Fruit fly (Drosophila melanogaster): ENCODE data around the gene Hsc70-2.
A peak's percentile ranks its signal among the peaks of the same experiment; 100 is the strongest.

Hsc70-2 gene

DNA sequence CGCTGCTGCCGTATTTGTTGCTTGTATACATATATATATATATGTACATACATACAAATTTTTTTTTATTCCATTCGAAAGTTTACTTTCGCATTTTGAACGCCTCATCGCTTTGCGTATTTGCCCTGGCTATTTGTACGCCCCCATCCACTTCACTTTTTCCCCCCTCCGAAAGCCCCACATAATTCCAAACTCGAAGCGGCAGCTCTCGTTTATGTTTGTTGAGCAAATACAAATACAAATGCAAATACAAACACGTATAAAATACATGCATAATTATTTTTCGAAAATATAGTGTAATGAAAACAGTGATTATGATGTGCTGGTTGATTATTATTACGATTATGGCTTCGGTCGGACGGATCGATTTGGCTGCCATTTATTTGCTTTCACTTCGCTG is 23.5 kb downstream of the Hsc70-2 start (continued):
- TF ChIP-seq Sry-β (GFP tag; optimal IDR thresholded peaks at IDR 0.05), result peak; percentile 80
- TF ChIP-seq CG16863 (GFP tag; optimal IDR thresholded peaks at IDR 0.05), result peak; percentile 77
- TF ChIP-seq az2 (GFP tag; optimal IDR thresholded peaks at IDR 0.05), result peak; percentile 45
- TF ChIP-seq Atf6 (GFP tag; IDR thresholded peaks at IDR 0.05), result peak; percentile 58; the same call in 1 of the 2 replicates
- peak; percentile 76 for TF ChIP-seq CG12659 (GFP tag; optimal IDR thresholded peaks at IDR 0.05)
- TF ChIP-seq Hr51 (GFP tag; optimal IDR thresholded peaks at IDR 0.05), result peak; percentile 37 to 81
- TF ChIP-seq slbo (GFP tag; IDR thresholded peaks at IDR 0.05), result peak; percentile 36; the same call in 1 of the 2 replicates
- 0 out of 2 replicates have a peak, but pooled peaks have one; percentile 28 for TF ChIP-seq CG11696 (GFP tag; IDR thresholded peaks at IDR 0.05)
- no peak for TF ChIP-seq Poxn (GFP tag; IDR thresholded peaks at IDR 0.05)
- TF ChIP-seq Abd-B (GFP tag; optimal IDR thresholded peaks at IDR 0.05), result peak; percentile 49
- TF ChIP-seq seq (GFP tag; IDR thresholded peaks at IDR 0.05), result peak; percentile 67
- peak; percentile 81 for TF ChIP-seq CG1024 (GFP tag; IDR thresholded peaks at IDR 0.05)
- peak; percentile 15 for TF ChIP-seq CG15479 (GFP tag; optimal IDR thresholded peaks at IDR 0.05)
- peak; percentile 62 to 65 for TF ChIP-seq dpn (GFP tag; optimal IDR thresholded peaks at IDR 0.05)
- peak; percentile 91 for TF ChIP-seq Fer1 (GFP tag; optimal IDR thresholded peaks at IDR 0.05)
- TF ChIP-seq CG10431 (GFP tag; optimal IDR thresholded peaks at IDR 0.05), result peak; percentile 74
- TF ChIP-seq CG8388 (GFP tag; optimal IDR thresholded peaks at IDR 0.05), result peak; percentile 88
- no peak; the same call in 2 of the 3 replicates for TF ChIP-seq CG11456 (GFP tag; IDR thresholded peaks at IDR 0.05)
- peak; percentile 28 for TF ChIP-seq da (GFP tag; optimal IDR thresholded peaks at IDR 0.05)
- TF ChIP-seq Eip74EF (GFP tag; optimal IDR thresholded peaks at IDR 0.05), result peak in 1 of 2 experiments; percentile 90
- TF ChIP-seq nmo (GFP tag; optimal IDR thresholded peaks at IDR 0.05), result peak; percentile 82
- TF ChIP-seq insv (GFP tag; optimal IDR thresholded peaks at IDR 0.05), result peak in 1 of 2 experiments; percentile 13
- peak; percentile 88 for TF ChIP-seq CG2712 (tag; optimal IDR thresholded peaks at IDR 0.05)
- 0 out of 3 replicates have a peak, but pooled peaks have one; percentile 21 for TF ChIP-seq CG34422 (GFP tag; IDR thresholded peaks at IDR 0.05)
- TF ChIP-seq gcm2 (GFP tag; optimal IDR thresholded peaks at IDR 0.05), result peak; percentile 39
- no peak for TF ChIP-seq CG4730 (GFP tag; IDR thresholded peaks at IDR 0.05)
- TF ChIP-seq H2.0 (GFP tag; IDR thresholded peaks at IDR 0.05), result peak; percentile 53
- TF ChIP-seq Nf-YC (tag; optimal IDR thresholded peaks at IDR 0.05), result peak; percentile 69
- TF ChIP-seq HLHmδ (GFP tag; optimal IDR thresholded peaks at IDR 0.05), result peak; percentile 77
- peak; percentile 83 for TF ChIP-seq CG18619 (GFP tag; optimal IDR thresholded peaks at IDR 0.05)
- no peak for TF ChIP-seq lbe (GFP tag; optimal IDR thresholded peaks at IDR 0.05)
- no peak for TF ChIP-seq CG32532 (GFP tag; IDR thresholded peaks at IDR 0.05)
- TF ChIP-seq CG1602 (GFP tag; optimal IDR thresholded peaks at IDR 0.05), result peak; percentile 62
- peak; percentile 82 for TF ChIP-seq CG12219 (GFP tag; optimal IDR thresholded peaks at IDR 0.05)
- TF ChIP-seq Gug (GFP tag; IDR thresholded peaks at IDR 0.05), result 0 out of 4 replicates have a peak, but pooled peaks have one; percentile 11
- peak; percentile 87 for TF ChIP-seq Six4 (GFP tag; optimal IDR thresholded peaks at IDR 0.05)
- TF ChIP-seq ind (GFP tag; optimal IDR thresholded peaks at IDR 0.05), result peak; percentile 52
- no peak for TF ChIP-seq eve (GFP tag; optimal IDR thresholded peaks at IDR 0.05)
- TF ChIP-seq trh (GFP tag; optimal IDR thresholded peaks at IDR 0.05), result peak; percentile 90
- no peak for TF ChIP-seq Gsc (GFP tag; IDR thresholded peaks at IDR 0.05)
- peak; percentile 79 for TF ChIP-seq CG6854 (GFP tag; optimal IDR thresholded peaks at IDR 0.05)
- peak; percentile 83 for TF ChIP-seq Xrp1 (GFP tag; IDR thresholded peaks at IDR 0.05)
- peak; percentile 73 for TF ChIP-seq CG10267 (tag; optimal IDR thresholded peaks at IDR 0.05)
- TF ChIP-seq ase (GFP tag; IDR thresholded peaks at IDR 0.05), result no peak
- peak; percentile 22 for TF ChIP-seq CG4282 (GFP tag; optimal IDR thresholded peaks at IDR 0.05)
- TF ChIP-seq zf30C (GFP tag; optimal IDR thresholded peaks at IDR 0.05), result no peak
- TF ChIP-seq phol (tag; optimal IDR thresholded peaks at IDR 0.05), result peak; percentile 78
- TF ChIP-seq oc (tag; optimal IDR thresholded peaks at IDR 0.05), result peak; percentile 96
- TF ChIP-seq CG6272 (GFP tag; IDR thresholded peaks at IDR 0.05), result no peak
- no peak for TF ChIP-seq mld (GFP tag; IDR thresholded peaks at IDR 0.05; ENCODE audit: partially characterized antibody)

Data from whole organism, embryonic.